Worm (Caenorhabditis elegans) whole organism, L2 larva: Measurements from ENCODE around the gene ZC455.1.

Experiments used
- egl-27 ChIP-seq: sonication (generic microtip); optimal IDR thresholded peaks from 3 replicates; lab custom pipeline; 2017; ENCODE audit warnings: missing biosample characterization, missing genetic modification reagents, missing genetic modification characterization
- lin-39 ChIP-seq: fragments of 150-350 bp; optimal IDR thresholded peaks from 2 replicates; lab custom pipeline; 2014; ENCODE audit warnings: missing biosample characterization, missing genetic modification reagents, missing genetic modification characterization
- mbf-1 ChIP-seq: sonication (generic microtip); optimal IDR thresholded peaks from 2 replicates; lab custom pipeline; 2017; ENCODE audit warnings: missing biosample characterization, missing genetic modification characterization
- nhr-11 ChIP-seq: fragments of 150-350 bp; optimal IDR thresholded peaks from 2 replicates; lab custom pipeline; 2014; ENCODE audit warnings: missing biosample characterization, missing genetic modification characterization
- nhr-237 ChIP-seq: fragments of 150-350 bp; optimal IDR thresholded peaks from 2 replicates; lab custom pipeline; 2014; ENCODE audit warnings: missing biosample characterization, missing genetic modification characterization
- zag-1 ChIP-seq: fragments of 150-350 bp; optimal IDR thresholded peaks from 2 replicates; lab custom pipeline; 2014; ENCODE audit warnings: missing biosample characterization, missing genetic modification characterization

ce11 chrV:12747431-12747830 lies 25.9 kb upstream of the ZC455.1 start, which contains the start of gene C15C8.4:
- TF ChIP-seq zag-1 (tag; lab: Kevin White, UChicago) (no peak), nhr-237 (tag; lab: Kevin White, UChicago) (no peak), mbf-1 (tag; lab: Kevin White, UChicago) (no peak), egl-27 (no peak), nhr-11 (no peak), lin-39 (tag; lab: Kevin White, UChicago) (no peak)
